Worm (Caenorhabditis elegans): ENCODE measurements around the gene jmjd-5.

jmjd-5 gene

ce11 chrV:11127197-11127596 is at the start of gene jmjd-5:
TSS of gene jmjd-5 (plus strand) at chrV:11127497.
- TF ChIP-seq ces-1 (GFP tag; optimal IDR thresholded peaks at IDR 0.05) (no peak), grh-1 (GFP tag; IDR thresholded peaks at IDR 0.05) (no peak), xbp-1 (tag; optimal IDR thresholded peaks at IDR 0.05) (no peak), mdl-1 (tag; optimal IDR thresholded peaks at IDR 0.05) (no peak), rnt-1 (tag; optimal IDR thresholded peaks at IDR 0.05) (no peak), lin-15B (tag; optimal IDR thresholded peaks at IDR 0.05) (no peak), nhr-90 (tag; optimal IDR thresholded peaks at IDR 0.05; ENCODE audit: poor library complexity) (no peak), ztf-4 (tag; optimal IDR thresholded peaks at IDR 0.05) (no peak), lin-14 (GFP tag; optimal IDR thresholded peaks at IDR 0.05) (no peak), nhr-19 (GFP tag; conservative IDR thresholded peaks at IDR 0.05) (no peak), nhr-11 (tag; optimal IDR thresholded peaks at IDR 0.05) (no peak), unc-62 (GFP tag; optimal IDR thresholded peaks at IDR 0.05) (no peak), ceh-88 (GFP tag; IDR thresholded peaks at IDR 0.05) (no peak)

- TF ChIP-seq ama-1 (optimal IDR thresholded peaks at IDR 0.05) (no peak), elt-3 (tag; optimal IDR thresholded peaks at IDR 0.05) (peak in 4 of 6 experiments; percentile 53 to 94 (median 74)), fkh-8 (tag; optimal IDR thresholded peaks at IDR 0.05) (peak; percentile 87), skn-1 (tag; optimal IDR thresholded peaks at IDR 0.05) (peak; percentile 63), isw-1 (GFP tag; IDR thresholded peaks at IDR 0.05) (peak; percentile 51), lin-39 (tag; optimal IDR thresholded peaks at IDR 0.05) (no peak), mep-1 (tag; optimal IDR thresholded peaks at IDR 0.05) (peak; percentile 75), F16B12.6 (tag; optimal IDR thresholded peaks at IDR 0.05) (peak; percentile 13), nhr-19 (GFP tag; conservative IDR thresholded peaks at IDR 0.05) (peak; percentile 61), nhr-237 (tag; optimal IDR thresholded peaks at IDR 0.05) (peak; percentile 33), snpc-4 (tag; optimal IDR thresholded peaks at IDR 0.05) (no peak), swsn-7 (tag; optimal IDR thresholded peaks at IDR 0.05) (peak; percentile 75), fkh-10 (GFP tag; optimal IDR thresholded peaks at IDR 0.05) (peak; percentile 47), unc-30 (tag; optimal IDR thresholded peaks at IDR 0.05) (no peak), tbx-2 (tag; optimal IDR thresholded peaks at IDR 0.05) (peak; percentile 60), alr-1 (tag; optimal IDR thresholded peaks at IDR 0.05; ENCODE audit: borderline replicate concordance) (no peak), xbp-1 (tag; optimal IDR thresholded peaks at IDR 0.05) (peak; percentile 69), aha-1 (tag; optimal IDR thresholded peaks at IDR 0.05) (no peak), aly-2 (tag; optimal IDR thresholded peaks at IDR 0.05) (no peak), pqm-1 (tag; optimal IDR thresholded peaks at IDR 0.05) (no peak), mdl-1 (tag; optimal IDR thresholded peaks at IDR 0.05) (peak in 1 of 2 experiments; percentile 64), snu-23 (GFP tag; optimal IDR thresholded peaks at IDR 0.05) (peak; percentile 92), unc-62 (GFP tag; optimal IDR thresholded peaks at IDR 0.05) (no peak), ceh-82 (tag; optimal IDR thresholded peaks at IDR 0.05) (peak; percentile 7 to 82 (median 24)), ceh-63 (GFP tag; optimal IDR thresholded peaks at IDR 0.05) (no peak), dpl-1 (GFP tag; optimal IDR thresholded peaks at IDR 0.05) (peak; percentile 89 to 93 (median 93)), pax-3 (tag; optimal IDR thresholded peaks at IDR 0.05) (peak; percentile 7), pag-3 (tag; optimal IDR thresholded peaks at IDR 0.05; ENCODE audit: borderline replicate concordance, insufficient read depth) (no peak), sup-37 (GFP tag; optimal IDR thresholded peaks at IDR 0.05) (no peak), sptf-1 (tag; optimal IDR thresholded peaks at IDR 0.05) (no peak), vab-15 (tag; optimal IDR thresholded peaks at IDR 0.05) (no peak), lin-15B (tag; optimal IDR thresholded peaks at IDR 0.05) (peak; percentile 65), egl-13 (tag; optimal IDR thresholded peaks at IDR 0.05) (no peak), nhr-90 (tag; optimal IDR thresholded peaks at IDR 0.05; ENCODE audit: poor library complexity) (peak; percentile 62), tlp-1 (tag; optimal IDR thresholded peaks at IDR 0.05) (no peak), elt-2 (tag; optimal IDR thresholded peaks at IDR 0.05) (peak; percentile 75), fos-1 (tag; optimal IDR thresholded peaks at IDR 0.05) (peak; percentile 90), ceh-8 (GFP tag; optimal IDR thresholded peaks at IDR 0.05) (no peak), nhr-28 (tag; optimal IDR thresholded peaks at IDR 0.05) (no peak), ceh-90 (tag; optimal IDR thresholded peaks at IDR 0.05) (no peak), nhr-84 (tag; optimal IDR thresholded peaks at IDR 0.05) (no peak), irx-1 (tag; optimal IDR thresholded peaks at IDR 0.05) (no peak), zag-1 (tag; optimal IDR thresholded peaks at IDR 0.05) (no peak)
These were observed 49.1 kb upstream of the jmjd-5 start, which contains the start of gene act-2 for ce11 chrV:11078104-11078724. TSS of gene act-2 (minus strand) at chrV:11078154.

Data from whole organism, L1 larva.